Worm (Caenorhabditis elegans): ENCODE results near the gene mut-7.

mut-7 gene

ce11 chrIII:9528824-9529223 lies 13.4 kb downstream of the mut-7 start, which contains the start of gene ZK1098.2:
ZK1098.2 (plus strand) TSS chrIII:9529159.
- TF ChIP-seq lsy-2 (tag; optimal IDR thresholded peaks at IDR 0.05) (peak in 1 of 2 experiments; percentile 56), mdl-1 (tag; optimal IDR thresholded peaks at IDR 0.05) (no peak), ZK546.5 (tag; optimal IDR thresholded peaks at IDR 0.05) (no peak), nhr-10 (tag; optimal IDR thresholded peaks at IDR 0.05) (no peak), nhr-23 (tag; optimal IDR thresholded peaks at IDR 0.05) (no peak), nhr-77 (tag; optimal IDR thresholded peaks at IDR 0.05) (no peak), lin-11 (tag; optimal IDR thresholded peaks at IDR 0.05) (no peak), unc-55 (GFP tag; optimal IDR thresholded peaks at IDR 0.05) (peak; percentile 31), nhr-25 (tag; optimal IDR thresholded peaks at IDR 0.05) (no peak), nhr-129 (tag; optimal IDR thresholded peaks at IDR 0.05) (no peak), F13H6.1 (tag; optimal IDR thresholded peaks at IDR 0.05) (no peak), nhr-237 (tag; optimal IDR thresholded peaks at IDR 0.05) (no peak), dmd-4 (tag; optimal IDR thresholded peaks at IDR 0.05) (no peak), nhr-21 (tag; optimal IDR thresholded peaks at IDR 0.05) (no peak), peb-1 (tag; optimal IDR thresholded peaks at IDR 0.05) (no peak), C34F6.9 (tag; optimal IDR thresholded peaks at IDR 0.05) (peak; percentile 48), sma-9 (GFP tag; optimal IDR thresholded peaks at IDR 0.05) (no peak), sma-9 (tag; optimal IDR thresholded peaks at IDR 0.05) (no peak), nhr-11 (tag; optimal IDR thresholded peaks at IDR 0.05) (no peak), ztf-11 (tag; optimal IDR thresholded peaks at IDR 0.05) (no peak), crh-2 (tag; optimal IDR thresholded peaks at IDR 0.05) (peak; percentile 60), elt-3 (tag; optimal IDR thresholded peaks at IDR 0.05) (no peak)

ce11 chrIII:9526851-9527250 lies 15.3 kb downstream of the mut-7 start, which contains the start of gene ZK1098.6:
ZK1098.6 (plus strand) TSS chrIII:9527151.
- TF ChIP-seq Y55F3AM.14 (GFP tag; optimal IDR thresholded peaks at IDR 0.05) (no peak), nhr-6 (tag; optimal IDR thresholded peaks at IDR 0.05) (no peak), ceh-82 (tag; optimal IDR thresholded peaks at IDR 0.05) (no peak), nhr-11 (tag; optimal IDR thresholded peaks at IDR 0.05) (no peak), unc-62 (GFP tag; optimal IDR thresholded peaks at IDR 0.05) (no peak), dmd-4 (tag; optimal IDR thresholded peaks at IDR 0.05) (no peak), aly-2 (tag; optimal IDR thresholded peaks at IDR 0.05) (no peak), zag-1 (tag; optimal IDR thresholded peaks at IDR 0.05) (no peak), lsy-2 (tag; optimal IDR thresholded peaks at IDR 0.05) (no peak), sem-4 (tag; optimal IDR thresholded peaks at IDR 0.05) (no peak), lin-13 (GFP tag; optimal IDR thresholded peaks at IDR 0.05) (no peak), R02D3.7 (tag; optimal IDR thresholded peaks at IDR 0.05) (no peak), nhr-21 (tag; optimal IDR thresholded peaks at IDR 0.05) (no peak), C34F6.9 (tag; optimal IDR thresholded peaks at IDR 0.05) (no peak), peb-1 (tag; optimal IDR thresholded peaks at IDR 0.05) (no peak), ztf-1 (GFP tag; conservative IDR thresholded peaks at IDR 0.05) (no peak), F13H6.1 (tag; optimal IDR thresholded peaks at IDR 0.05) (no peak), ama-1 (optimal IDR thresholded peaks at IDR 0.05) (no peak), nhr-25 (tag; optimal IDR thresholded peaks at IDR 0.05) (no peak)

- TF ChIP-seq blmp-1 (tag; optimal IDR thresholded peaks at IDR 0.05; ENCODE audit: insufficient read depth) (no peak), mdl-1 (tag; optimal IDR thresholded peaks at IDR 0.05) (no peak), ZK546.5 (tag; optimal IDR thresholded peaks at IDR 0.05) (no peak), elt-1 (tag; optimal IDR thresholded peaks at IDR 0.05) (no peak), lin-13 (GFP tag; optimal IDR thresholded peaks at IDR 0.05) (no peak), elt-3 (tag; optimal IDR thresholded peaks at IDR 0.05) (no peak), gmeb-1 (tag; optimal IDR thresholded peaks at IDR 0.05) (no peak), nhr-6 (tag; optimal IDR thresholded peaks at IDR 0.05) (no peak), nhr-77 (tag; optimal IDR thresholded peaks at IDR 0.05) (no peak), ceh-16 (tag; optimal IDR thresholded peaks at IDR 0.05) (no peak), snpc-4 (tag; optimal IDR thresholded peaks at IDR 0.05) (no peak), Y55F3AM.14 (GFP tag; optimal IDR thresholded peaks at IDR 0.05) (no peak), crh-2 (tag; optimal IDR thresholded peaks at IDR 0.05) (no peak), ztf-4 (tag; optimal IDR thresholded peaks at IDR 0.05) (no peak), zag-1 (tag; optimal IDR thresholded peaks at IDR 0.05) (no peak), fos-1 (tag; optimal IDR thresholded peaks at IDR 0.05) (no peak), ztf-1 (GFP tag; conservative IDR thresholded peaks at IDR 0.05) (no peak), unc-55 (GFP tag; optimal IDR thresholded peaks at IDR 0.05) (no peak), skn-1 (tag; optimal IDR thresholded peaks at IDR 0.05) (no peak), sma-9 (GFP tag; optimal IDR thresholded peaks at IDR 0.05) (no peak), sma-9 (tag; optimal IDR thresholded peaks at IDR 0.05) (no peak)
Observed at ce11 chrIII:9525252-9525651, 16.9 kb downstream of the mut-7 start, which contains the start of gene trpp-3. trpp-3 (plus strand) TSS chrIII:9525552.
